Worm (Caenorhabditis elegans) whole organism, L3 larva: Measurements from ENCODE around the gene avr-15.

Source experiments
- unc-62 ChIP-seq: fragments of 150-350 bp; sonication (generic microtip); optimal IDR thresholded peaks from 4 replicates; lab custom pipeline; 2014; ENCODE audit warnings: missing biosample characterization, missing genetic modification reagents, missing genetic modification characterization
- zag-1 ChIP-seq: fragments of 150-350 bp; optimal IDR thresholded peaks from 2 replicates; lab custom pipeline; 2014; ENCODE audit warnings: missing biosample characterization, missing genetic modification characterization

- TF ChIP-seq unc-62 (no peak), zag-1 (no peak)
Measured at ce11 chrV:13485732-13486131, 25.8 kb downstream of the avr-15 start.
